Worm (Caenorhabditis elegans) whole organism, L4 larva: ENCODE results near the gene srbc-20.

Source experiments
- D1046.2 ChIP-seq: fragments of 200-800 bp; sonication (Bioruptor generic); IDR thresholded peaks from 2 replicates; pipeline ENCODE4 v1.3.6; 2022; ENCODE audit warnings: missing genetic modification characterization, missing compliant biosample characterization
- F37D6.2 ChIP-seq: sonication (generic microtip); optimal IDR thresholded peaks from 2 replicates; lab custom pipeline; 2016; ENCODE audit warnings: mild to moderate bottlenecking, missing genetic modification characterization, missing compliant biosample characterization
- R02D3.7 ChIP-seq: fragments of 150-350 bp; sonication (generic microtip); optimal IDR thresholded peaks from 3 replicates; lab custom pipeline; 2014; ENCODE audit warnings: missing biosample characterization, missing genetic modification characterization
- T20F7.1 ChIP-seq: fragments of 200-800 bp; sonication (Bioruptor generic); optimal IDR thresholded peaks from 2 replicates; lab custom pipeline; 2018; ENCODE audit warnings: mild to moderate bottlenecking, missing genetic modification characterization, missing compliant biosample characterization
- Y105C5A.15 ChIP-seq: fragments of 200-800 bp; sonication (Bioruptor generic); IDR thresholded peaks from 2 replicates; pipeline ENCODE4 v1.3.6; 2022; ENCODE audit warnings: missing genetic modification characterization, missing compliant biosample characterization
- Y75B8A.6 ChIP-seq: fragments of 200-800 bp; sonication (Bioruptor generic); IDR thresholded peaks from 2 replicates; pipeline ENCODE4 v1.3.6; 2022; ENCODE audit warnings: missing genetic modification reagents, missing genetic modification characterization, missing compliant biosample characterization
- aha-1 ChIP-seq: fragments of 150-350 bp; peaks from one replicate; lab custom pipeline; 2014; ENCODE audit warnings: missing biosample characterization, missing genetic modification characterization
- ceh-32 ChIP-seq: sonication (generic microtip); optimal IDR thresholded peaks from 2 replicates; lab custom pipeline; 2016; ENCODE audit warnings: mild to moderate bottlenecking, missing genetic modification characterization, missing compliant biosample characterization; ENCODE audit not compliant: poor library complexity
- ceh-62 ChIP-seq: sonication (generic microtip); optimal IDR thresholded peaks from 2 replicates; lab custom pipeline; 2017; ENCODE audit warnings: missing biosample characterization, missing genetic modification characterization
- ceh-82 ChIP-seq: sonication (generic microtip); optimal IDR thresholded peaks from 2 replicates; lab custom pipeline; 2017; ENCODE audit warnings: missing biosample characterization, missing genetic modification characterization
- dmd-9 ChIP-seq: fragments of 200-800 bp; sonication (Bioruptor generic); IDR thresholded peaks from 2 replicates; pipeline ENCODE4 v1.3.6; 2022; ENCODE audit warnings: missing genetic modification reagents, missing genetic modification characterization, missing compliant biosample characterization
- dpl-1 ChIP-seq: fragments of 150-350 bp; optimal IDR thresholded peaks from 2 replicates; lab custom pipeline; 2014; ENCODE audit warnings: missing biosample characterization, missing genetic modification reagents, missing genetic modification characterization
- fkh-10 ChIP-seq: fragments of 150-350 bp; optimal IDR thresholded peaks from 2 replicates; lab custom pipeline; 2014; ENCODE audit warnings: missing biosample characterization, missing genetic modification reagents, missing genetic modification characterization
- fos-1 ChIP-seq: fragments of 150-350 bp; optimal IDR thresholded peaks from 2 replicates; lab custom pipeline; 2014; ENCODE audit warnings: missing biosample characterization, missing genetic modification characterization
- hif-1 ChIP-seq, 2 experiments: sonication (generic microtip); optimal IDR thresholded peaks; 2 replicates each; lab custom pipeline; 2016 to 2017; ENCODE audit warnings: missing compliant biosample characterization in 2 of 2, missing genetic modification characterization in 2 of 2, missing genetic modification reagents in 2 of 2, missing genotype in 2 of 2, mild to moderate bottlenecking in 1 of 2
- hlh-30 ChIP-seq: sonication (generic microtip); optimal IDR thresholded peaks from 2 replicates; lab custom pipeline; 2017; ENCODE audit warnings: antibody characterized with exemption, mild to moderate bottlenecking, missing genetic modification characterization, missing compliant biosample characterization; ENCODE audit not compliant: insufficient read depth
- jun-1 ChIP-seq: fragments of 150-350 bp; optimal IDR thresholded peaks from 2 replicates; lab custom pipeline; 2014; ENCODE audit warnings: missing biosample characterization, missing genetic modification reagents, missing genetic modification characterization
- lin-1 ChIP-seq: fragments of 200-800 bp; sonication (Bioruptor generic); IDR thresholded peaks from 2 replicates; pipeline ENCODE4 v1.3.6; 2022; ENCODE audit warnings: missing genetic modification reagents, missing genetic modification characterization, missing compliant biosample characterization
- lin-13 ChIP-seq: fragments of 150-350 bp; optimal IDR thresholded peaks from 2 replicates; lab custom pipeline; 2014; ENCODE audit warnings: missing biosample characterization, missing genetic modification reagents, missing genetic modification characterization
- lin-15B ChIP-seq: fragments of 150-350 bp; sonication (generic microtip); optimal IDR thresholded peaks from 3 replicates; lab custom pipeline; 2014; ENCODE audit warnings: missing biosample characterization, missing genetic modification characterization
- lin-29 ChIP-seq: fragments of 200-800 bp; sonication (Bioruptor generic); IDR thresholded peaks from 2 replicates; pipeline ENCODE4 v1.3.6; 2022; ENCODE audit warnings: missing genetic modification reagents, missing genetic modification characterization, missing compliant biosample characterization
- lir-3 ChIP-seq: sonication (generic microtip); optimal IDR thresholded peaks from 2 replicates; lab custom pipeline; 2016; ENCODE audit warnings: mild to moderate bottlenecking, missing genetic modification characterization, missing compliant biosample characterization
- mdt-29 ChIP-seq: fragments of 200-800 bp; sonication (Bioruptor generic); IDR thresholded peaks from 2 replicates; pipeline ENCODE4 v1.3.6; 2022; ENCODE audit warnings: missing genetic modification reagents, missing genetic modification characterization, missing compliant biosample characterization
- mxl-3 ChIP-seq: fragments of 200-800 bp; sonication (Bioruptor generic); optimal IDR thresholded peaks from 2 replicates; lab custom pipeline; 2018; ENCODE audit warnings: mild to moderate bottlenecking, missing genetic modification characterization, missing compliant biosample characterization
- nhr-11 ChIP-seq: fragments of 150-350 bp; optimal IDR thresholded peaks from 2 replicates; lab custom pipeline; 2014; ENCODE audit warnings: missing biosample characterization, missing genetic modification characterization
- nhr-237 ChIP-seq: sonication (generic microtip); optimal IDR thresholded peaks from 2 replicates; lab custom pipeline; 2017; ENCODE audit warnings: missing biosample characterization, missing genetic modification characterization
- nhr-28 ChIP-seq: fragments of 150-350 bp; optimal IDR thresholded peaks from 2 replicates; lab custom pipeline; 2014; ENCODE audit warnings: missing biosample characterization, missing genetic modification characterization
- nhr-42 ChIP-seq: fragments of 200-800 bp; sonication (Bioruptor generic); IDR thresholded peaks from 2 replicates; pipeline ENCODE4 v1.3.6; 2022; ENCODE audit warnings: missing genetic modification characterization, missing compliant biosample characterization
- nhr-6 ChIP-seq: fragments of 150-350 bp; optimal IDR thresholded peaks from 2 replicates; lab custom pipeline; 2014; ENCODE audit warnings: missing biosample characterization, missing genetic modification characterization
- nhr-77 ChIP-seq: fragments of 150-350 bp; optimal IDR thresholded peaks from 2 replicates; lab custom pipeline; 2014; ENCODE audit warnings: missing biosample characterization, missing genetic modification characterization
- pha-4 ChIP-seq, 2 experiments: fragments of 150-350 bp in 1 of 2; fragments of 200-800 bp in 1 of 2; sonication (Bioruptor generic) in 1 of 2; IDR thresholded peaks in 1 of 2; optimal IDR thresholded peaks in 1 of 2; 2 replicates each; pipeline versions ENCODE4 v1.3.6 to Lab custom; 2014 to 2022; ENCODE audit warnings: missing genetic modification characterization in 2 of 2, missing genetic modification reagents in 2 of 2, missing biosample characterization in 1 of 2, missing compliant biosample characterization in 1 of 2
- pqm-1 ChIP-seq: sonication (generic microtip); optimal IDR thresholded peaks from 2 replicates; lab custom pipeline; 2017; ENCODE audit warnings: missing biosample characterization, missing genetic modification characterization
- set-16 ChIP-seq: fragments of 200-800 bp; sonication (Bioruptor generic); IDR thresholded peaks from 2 replicates; pipeline ENCODE4 v1.3.6; 2022; ENCODE audit warnings: missing genetic modification reagents, missing genetic modification characterization, missing compliant biosample characterization
- skn-1 ChIP-seq: fragments of 150-350 bp; optimal IDR thresholded peaks from 2 replicates; lab custom pipeline; 2014; ENCODE audit warnings: missing biosample characterization, missing genetic modification characterization
- snpc-4 ChIP-seq: fragments of 150-350 bp; optimal IDR thresholded peaks from 2 replicates; lab custom pipeline; 2014; ENCODE audit warnings: missing biosample characterization, missing genetic modification characterization
- spr-1 ChIP-seq: sonication (generic microtip); optimal IDR thresholded peaks from 2 replicates; lab custom pipeline; 2016; ENCODE audit warnings: mild to moderate bottlenecking, missing genetic modification characterization, missing compliant biosample characterization
- tag-97 ChIP-seq: fragments of 200-800 bp; sonication (Bioruptor generic); IDR thresholded peaks from 2 replicates; pipeline ENCODE4 v1.3.6; 2022; ENCODE audit warnings: missing genetic modification characterization, missing compliant biosample characterization
- unc-39 ChIP-seq: sonication (generic microtip); optimal IDR thresholded peaks from 2 replicates; lab custom pipeline; 2017; ENCODE audit warnings: missing biosample characterization, missing genetic modification characterization
- zag-1 ChIP-seq: fragments of 150-350 bp; optimal IDR thresholded peaks from 2 replicates; lab custom pipeline; 2014; ENCODE audit warnings: missing biosample characterization, missing genetic modification characterization
- zip-2 ChIP-seq: fragments of 150-350 bp; optimal IDR thresholded peaks from 2 replicates; lab custom pipeline; 2014; ENCODE audit warnings: missing biosample characterization, missing genetic modification characterization
- ztf-11 ChIP-seq: fragments of 150-350 bp; optimal IDR thresholded peaks from 2 replicates; lab custom pipeline; 2014; ENCODE audit warnings: missing biosample characterization, missing genetic modification characterization

srbc-20 gene

ce11 chrV:2105976-2106375 lies 40.9 kb upstream of the srbc-20 start, which contains the start of gene F22F7.4:
Gene F22F7.4 (minus strand): TSS chrV:2106076.
- TF ChIP-seq lin-29 = no peak
- TF ChIP-seq ceh-82 (tag; lab: Kevin White, UChicago) = no peak
- no peak for TF ChIP-seq Y105C5A.15 (GFP tag; lab: Robert Waterston, UW)
- no peak for TF ChIP-seq Y75B8A.6 (GFP tag; lab: Robert Waterston, UW)
- TF ChIP-seq set-16 (GFP tag; lab: Robert Waterston, UW) = no peak
- no peak for TF ChIP-seq nhr-42
- no peak for TF ChIP-seq lin-15B
- TF ChIP-seq D1046.2 (GFP tag; lab: Robert Waterston, UW) = no peak
- TF ChIP-seq unc-39 (tag; lab: Kevin White, UChicago) = no peak
- TF ChIP-seq tag-97 (GFP tag; lab: Robert Waterston, UW) = no peak
- no peak for TF ChIP-seq dpl-1
- no peak for TF ChIP-seq R02D3.7

ce11 chrV:2109295-2109694 lies 37.6 kb upstream of the srbc-20 start, which contains the start of gene ckb-4:
Gene ckb-4 (minus strand): TSS chrV:2109434.
- TF ChIP-seq lir-3 (tag; lab: Kevin White, UChicago) = no peak
- no peak for TF ChIP-seq Y105C5A.15 (GFP tag; lab: Robert Waterston, UW)
- TF ChIP-seq hlh-30 (tag; lab: Kevin White, UChicago) = no peak
- TF ChIP-seq pqm-1 (tag; lab: Kevin White, UChicago) = peak; percentile 4
- peak; percentile 32 for TF ChIP-seq dpl-1
- TF ChIP-seq nhr-28 = peak; percentile 95
- TF ChIP-seq hif-1 (tag; optimal IDR thresholded peaks at IDR 0.05; lab: Kevin White, UChicago) = peak in 1 of 2 experiments; percentile 2
- no peak for TF ChIP-seq skn-1 (tag; lab: Kevin White, UChicago)
- TF ChIP-seq nhr-11 = peak; percentile 15
- no peak for TF ChIP-seq spr-1 (tag; lab: Kevin White, UChicago)
- TF ChIP-seq aha-1 = peak; percentile 66
- peak; percentile 26 for TF ChIP-seq lin-13
- TF ChIP-seq nhr-6 (tag; lab: Kevin White, UChicago) = peak; percentile 39
- TF ChIP-seq F37D6.2 = no peak
- TF ChIP-seq nhr-77 (tag; lab: Kevin White, UChicago) = peak; percentile 10
- no peak for TF ChIP-seq T20F7.1
- TF ChIP-seq zag-1 (tag; lab: Kevin White, UChicago) = no peak
- TF ChIP-seq pha-4 (GFP tag; IDR thresholded peaks at IDR 0.05; lab: Robert Waterston, UW) = no peak
- TF ChIP-seq pha-4 (tag; optimal IDR thresholded peaks at IDR 0.05; lab: Kevin White, UChicago) = peak; percentile 44
- TF ChIP-seq, all 104 proteins: peak for 10

- TF ChIP-seq lin-1 (GFP tag; lab: Robert Waterston, UW) = no peak
- no peak for TF ChIP-seq ztf-11 (tag; lab: Kevin White, UChicago)
- TF ChIP-seq ceh-62 = no peak
- no peak for TF ChIP-seq F37D6.2
- no peak for TF ChIP-seq jun-1 (tag; lab: Kevin White, UChicago)
- TF ChIP-seq nhr-237 (tag; lab: Kevin White, UChicago) = no peak
- no peak for TF ChIP-seq zip-2 (tag; lab: Kevin White, UChicago)
These were observed 36.5 kb upstream of the srbc-20 start, which contains the start of gene F22F7.3 for ce11 chrV:2110368-2110767. Gene F22F7.3 (plus strand): TSS chrV:2110668.

- TF ChIP-seq mdt-29 (no peak), dmd-9 (GFP tag; lab: Robert Waterston, UW) (no peak), fos-1 (tag; lab: Kevin White, UChicago) (no peak), nhr-11 (no peak), ceh-32 (tag; lab: Kevin White, UChicago) (no peak), snpc-4 (no peak), ceh-82 (tag; lab: Kevin White, UChicago) (no peak), fkh-10 (GFP tag; lab: Kevin White, UChicago) (no peak), mxl-3 (no peak)
These were observed 28.3 kb upstream of the srbc-20 start, which contains the start of gene bgnt-1.2 for ce11 chrV:2118574-2118973. Gene bgnt-1.2 (minus strand): TSS chrV:2118674.
